Worm (Caenorhabditis elegans) whole organism, young adult: ENCODE data around the gene F01D5.10.

Experiments
- B0035.1 ChIP-seq: sonication (generic microtip); optimal IDR thresholded peaks from 2 replicates; lab custom pipeline; 2016; ENCODE audit warnings: missing genetic modification characterization, mild to moderate bottlenecking, missing compliant biosample characterization, missing genotype, missing genetic modification reagents
- B0261.1 ChIP-seq: sonication (generic microtip); optimal IDR thresholded peaks from 2 replicates; lab custom pipeline; 2016; ENCODE audit warnings: mild to moderate bottlenecking, missing genetic modification characterization, moderate library complexity, missing compliant biosample characterization
- B0336.3 ChIP-seq: fragments of 200-800 bp; sonication (Bioruptor generic); IDR thresholded peaks from 2 replicates; pipeline ENCODE4 v1.3.6; 2022; ENCODE audit warnings: missing genetic modification characterization, missing compliant biosample characterization
- C17E4.6 ChIP-seq: fragments of 200-800 bp; sonication (Bioruptor generic); IDR thresholded peaks from 2 replicates; pipeline ENCODE4 v1.3.6; 2022; ENCODE audit warnings: missing genetic modification reagents, missing genetic modification characterization, missing compliant biosample characterization
- D2030.7 ChIP-seq: fragments of 200-800 bp; sonication (Bioruptor generic); IDR thresholded peaks from 2 replicates; pipeline ENCODE4 v1.3.6; 2022; ENCODE audit warnings: missing genetic modification reagents, missing genetic modification characterization, missing compliant biosample characterization
- F23B12.7 ChIP-seq: sonication (generic microtip); optimal IDR thresholded peaks from 2 replicates; lab custom pipeline; 2017; ENCODE audit warnings: missing genetic modification characterization, mild to moderate bottlenecking, missing compliant biosample characterization, antibody characterized with exemption, moderate library complexity; ENCODE audit not compliant: insufficient read depth
- F49E8.2 ChIP-seq: sonication (generic microtip); optimal IDR thresholded peaks from 3 replicates; lab custom pipeline; 2017; ENCODE audit warnings: missing genetic modification characterization, mild to moderate bottlenecking, missing compliant biosample characterization, antibody characterized with exemption, moderate library complexity; ENCODE audit not compliant: insufficient read depth
- T26A5.8 ChIP-seq: sonication (generic microtip); optimal IDR thresholded peaks from 2 replicates; lab custom pipeline; 2016; ENCODE audit warnings: missing genetic modification characterization, missing compliant biosample characterization
- Y53F4B.3 ChIP-seq: fragments of 200-800 bp; sonication (Bioruptor generic); IDR thresholded peaks from 2 replicates; pipeline ENCODE4 v1.3.6; 2022; ENCODE audit warnings: missing genetic modification reagents, missing genetic modification characterization, missing compliant biosample characterization
- Y53G8AR.9 ChIP-seq: fragments of 200-800 bp; sonication (Bioruptor generic); conservative IDR thresholded peaks from 2 replicates; pipeline ENCODE4 v1.3.6; 2022; ENCODE audit warnings: missing genetic modification reagents, missing genetic modification characterization, missing compliant biosample characterization
- Y79H2A.3 ChIP-seq: fragments of 200-800 bp; sonication (Bioruptor generic); conservative IDR thresholded peaks from 2 replicates; pipeline ENCODE4 v1.3.6; 2022; ENCODE audit warnings: missing genetic modification reagents, missing genetic modification characterization, missing compliant biosample characterization
- ZK185.1 ChIP-seq: sonication (generic microtip); optimal IDR thresholded peaks from 2 replicates; lab custom pipeline; 2016; ENCODE audit warnings: mild to moderate bottlenecking, missing genetic modification characterization, missing compliant biosample characterization; ENCODE audit not compliant: poor library complexity, severe bottlenecking
- akir-1 ChIP-seq: fragments of 200-800 bp; sonication (Bioruptor generic); optimal IDR thresholded peaks from 2 replicates; lab custom pipeline; 2018; ENCODE audit warnings: mild to moderate bottlenecking, missing genetic modification characterization, moderate library complexity, missing compliant biosample characterization
- athp-1 ChIP-seq: sonication (generic microtip); optimal IDR thresholded peaks from 2 replicates; lab custom pipeline; 2017; ENCODE audit warnings: mild to moderate bottlenecking, missing genetic modification characterization, missing compliant biosample characterization
- bed-1 ChIP-seq: fragments of 200-800 bp; sonication (Bioruptor generic); IDR thresholded peaks from 2 replicates; pipeline ENCODE4 v1.3.6; 2022; ENCODE audit warnings: missing genetic modification reagents, missing genetic modification characterization, missing compliant biosample characterization
- ceh-100 ChIP-seq: fragments of 200-800 bp; sonication (Bioruptor generic); IDR thresholded peaks from 2 replicates; pipeline ENCODE4 v1.3.6; 2022; ENCODE audit warnings: missing genetic modification reagents, missing genetic modification characterization, missing compliant biosample characterization
- ceh-58 ChIP-seq: fragments of 200-800 bp; sonication (Bioruptor generic); IDR thresholded peaks from 2 replicates; pipeline ENCODE4 v1.3.6; 2022; ENCODE audit warnings: missing genetic modification characterization, missing compliant biosample characterization
- chd-7 ChIP-seq: sonication (generic microtip); optimal IDR thresholded peaks from 2 replicates; lab custom pipeline; 2016; ENCODE audit warnings: mild to moderate bottlenecking, missing genetic modification characterization, moderate library complexity, missing compliant biosample characterization
- die-1 ChIP-seq: sonication (generic microtip); optimal IDR thresholded peaks from 2 replicates; lab custom pipeline; 2016; ENCODE audit warnings: missing genotype, mild to moderate bottlenecking, missing genetic modification characterization, missing compliant biosample characterization
- dpl-1 ChIP-seq: fragments of 150-350 bp; optimal IDR thresholded peaks from 2 replicates; lab custom pipeline; 2014; ENCODE audit warnings: missing biosample characterization, missing genetic modification reagents, missing genetic modification characterization
- egl-18 ChIP-seq: fragments of 200-800 bp; sonication (Bioruptor generic); IDR thresholded peaks from 2 replicates; pipeline ENCODE4 v1.3.6; 2022; ENCODE audit warnings: missing genetic modification reagents, missing genetic modification characterization, missing compliant biosample characterization
- ekl-4 ChIP-seq: fragments of 200-800 bp; sonication (Bioruptor generic); IDR thresholded peaks from 2 replicates; pipeline ENCODE4 v1.3.6; 2022; ENCODE audit warnings: missing genetic modification reagents, missing genetic modification characterization, missing compliant biosample characterization
- gei-17 ChIP-seq: fragments of 200-800 bp; sonication (Bioruptor generic); optimal IDR thresholded peaks from 2 replicates; lab custom pipeline; 2018; ENCODE audit warnings: mild to moderate bottlenecking, missing genetic modification characterization, missing compliant biosample characterization
- hlh-12 ChIP-seq: sonication (generic microtip); optimal IDR thresholded peaks from 2 replicates; lab custom pipeline; 2016; ENCODE audit warnings: missing genetic modification characterization, missing compliant biosample characterization
- lag-1 ChIP-seq: fragments of 200-800 bp; sonication (Bioruptor generic); IDR thresholded peaks from 2 replicates; pipeline ENCODE4 v1.3.6; 2022; ENCODE audit warnings: missing genetic modification reagents, missing genetic modification characterization, missing compliant biosample characterization
- let-607 ChIP-seq, 2 experiments: fragments of 200-800 bp in 1 of 2; sonication (Bioruptor generic) in 1 of 2; sonication (generic microtip) in 1 of 2; optimal IDR thresholded peaks; 2 replicates each; lab custom pipeline; 2016 to 2018; ENCODE audit warnings: mild to moderate bottlenecking in 2 of 2, missing compliant biosample characterization in 2 of 2, missing genetic modification characterization in 2 of 2, moderate library complexity in 2 of 2, missing genotype in 1 of 2
- lin-40 ChIP-seq: sonication (generic microtip); optimal IDR thresholded peaks from 2 replicates; lab custom pipeline; 2016; ENCODE audit warnings: missing genetic modification characterization, mild to moderate bottlenecking, missing compliant biosample characterization, missing genotype, missing genetic modification reagents
- lin-54 ChIP-seq: fragments of 200-800 bp; sonication (Bioruptor generic); optimal IDR thresholded peaks from 2 replicates; lab custom pipeline; 2018; ENCODE audit warnings: mild to moderate bottlenecking, missing genetic modification characterization, missing compliant biosample characterization
- madf-10 ChIP-seq: sonication (generic microtip); optimal IDR thresholded peaks from 2 replicates; lab custom pipeline; 2016; ENCODE audit warnings: mild to moderate bottlenecking, missing genetic modification characterization, missing compliant biosample characterization
- madf-3 ChIP-seq: fragments of 200-800 bp; sonication (Bioruptor generic); IDR thresholded peaks from 2 replicates; pipeline ENCODE4 v1.3.6; 2022; ENCODE audit warnings: missing genetic modification reagents, missing genetic modification characterization, missing compliant biosample characterization
- mcd-1 ChIP-seq: fragments of 200-800 bp; sonication (Bioruptor generic); IDR thresholded peaks from 2 replicates; pipeline ENCODE4 v1.3.6; 2022; ENCODE audit warnings: missing genetic modification reagents, missing genetic modification characterization, missing compliant biosample characterization
- nfya-1 ChIP-seq: sonication (generic microtip); optimal IDR thresholded peaks from 2 replicates; lab custom pipeline; 2017; ENCODE audit warnings: antibody characterized with exemption, missing compliant biosample characterization, missing genetic modification characterization, borderline replicate concordance; ENCODE audit not compliant: insufficient read depth
- nfyb-1 ChIP-seq: fragments of 200-800 bp; sonication (Bioruptor generic); IDR thresholded peaks from 2 replicates; pipeline ENCODE4 v1.3.6; 2022; ENCODE audit warnings: missing genetic modification reagents, missing genetic modification characterization, missing compliant biosample characterization
- nhr-120 ChIP-seq: fragments of 200-800 bp; sonication (Bioruptor generic); IDR thresholded peaks from 2 replicates; pipeline ENCODE4 v1.3.6; 2022; ENCODE audit warnings: missing genetic modification characterization, missing compliant biosample characterization
- nhr-27 ChIP-seq: fragments of 200-800 bp; sonication (Bioruptor generic); optimal IDR thresholded peaks from 2 replicates; lab custom pipeline; 2018; ENCODE audit warnings: mild to moderate bottlenecking, missing genetic modification characterization, moderate library complexity, missing compliant biosample characterization
- nhr-80 ChIP-seq: sonication (generic microtip); optimal IDR thresholded peaks from 2 replicates; lab custom pipeline; 2016; ENCODE audit warnings: missing genetic modification characterization, missing compliant biosample characterization
- pbrm-1 ChIP-seq: fragments of 200-800 bp; sonication (Bioruptor generic); IDR thresholded peaks from 2 replicates; pipeline ENCODE4 v1.3.6; 2022; ENCODE audit warnings: missing genetic modification reagents, missing genetic modification characterization, missing compliant biosample characterization
- rcor-1 ChIP-seq: fragments of 200-800 bp; sonication (Bioruptor generic); IDR thresholded peaks from 2 replicates; pipeline ENCODE4 v1.3.6; 2022; ENCODE audit warnings: missing genetic modification reagents, missing genetic modification characterization, missing compliant biosample characterization
- rec-8 ChIP-seq, 2 experiments: sonication (generic microtip); optimal IDR thresholded peaks; 2 replicates each; lab custom pipeline; 2016; ENCODE audit warnings: mild to moderate bottlenecking in 2 of 2, missing genetic modification characterization in 2 of 2, missing genetic modification reagents in 2 of 2, missing genotype in 2 of 2, missing biosample characterization in 1 of 2, missing compliant biosample characterization in 1 of 2, moderate library complexity in 1 of 2
- repo-1 ChIP-seq: sonication (generic microtip); optimal IDR thresholded peaks from 2 replicates; lab custom pipeline; 2017; ENCODE audit warnings: mild to moderate bottlenecking, missing genetic modification characterization, missing compliant biosample characterization
- sea-2 ChIP-seq: fragments of 200-800 bp; sonication (Bioruptor generic); IDR thresholded peaks from 2 replicates; pipeline ENCODE4 v1.3.6; 2022; ENCODE audit warnings: missing genetic modification characterization, missing compliant biosample characterization
- snpc-1.3 ChIP-seq: sonication (generic microtip); optimal IDR thresholded peaks from 2 replicates; lab custom pipeline; 2017; ENCODE audit warnings: missing genetic modification characterization, mild to moderate bottlenecking, missing compliant biosample characterization, antibody characterized with exemption, moderate library complexity, missing genotype, missing genetic modification reagents; ENCODE audit not compliant: insufficient read depth
- sptf-2 ChIP-seq: fragments of 200-800 bp; sonication (Bioruptor generic); optimal IDR thresholded peaks from 2 replicates; lab custom pipeline; 2018; ENCODE audit warnings: mild to moderate bottlenecking, missing genetic modification characterization, missing compliant biosample characterization
- unc-130 ChIP-seq: sonication (generic microtip); optimal IDR thresholded peaks from 2 replicates; lab custom pipeline; 2016; ENCODE audit warnings: missing genetic modification reagents, missing genetic modification characterization, missing compliant biosample characterization
- zim-3 ChIP-seq: sonication (generic microtip); optimal IDR thresholded peaks from 2 replicates; lab custom pipeline; 2017; ENCODE audit warnings: mild to moderate bottlenecking, missing genetic modification characterization, moderate library complexity, missing compliant biosample characterization
- ztf-18 ChIP-seq: sonication (generic microtip); optimal IDR thresholded peaks from 2 replicates; lab custom pipeline; 2016; ENCODE audit warnings: missing genotype, mild to moderate bottlenecking, missing genetic modification characterization, missing compliant biosample characterization
- ztf-22 ChIP-seq: fragments of 200-800 bp; sonication (Bioruptor generic); optimal IDR thresholded peaks from 2 replicates; lab custom pipeline; 2018; ENCODE audit warnings: mild to moderate bottlenecking, missing genetic modification characterization, moderate library complexity, missing compliant biosample characterization
- ztf-6 ChIP-seq: fragments of 200-800 bp; sonication (Bioruptor generic); IDR thresholded peaks from 2 replicates; pipeline ENCODE4 v1.3.6; 2022; ENCODE audit warnings: missing genetic modification reagents, missing genetic modification characterization, missing compliant biosample characterization

Gene F01D5.10

ce11 chrII:13976161-13976560 is 45.0 kb downstream of the F01D5.10 start, which contains the start of gene Y39G8B.2 (continued):
- no peak for TF ChIP-seq lin-40 (tag; lab: Kevin White, UChicago)
- TF ChIP-seq sea-2: no peak
- TF ChIP-seq dpl-1: peak; percentile 41
- no peak for TF ChIP-seq D2030.7 (GFP tag; lab: Robert Waterston, UW)
- TF ChIP-seq lin-54 (GFP tag; lab: Kevin White, UChicago): no peak
- peak; percentile 44; the same call in 1 of the 2 replicates for TF ChIP-seq ekl-4 (GFP tag; lab: Robert Waterston, UW)
- TF ChIP-seq B0035.1 (tag; lab: Kevin White, UChicago): no peak
- no peak for TF ChIP-seq egl-18 (GFP tag; lab: Robert Waterston, UW)
- peak; percentile 30 for TF ChIP-seq F23B12.7 (tag; lab: Kevin White, UChicago)
- TF ChIP-seq repo-1 (tag; lab: Kevin White, UChicago): no peak
- TF ChIP-seq rec-8 (tag; optimal IDR thresholded peaks at IDR 0.05; lab: Kevin White, UChicago): no peak
- no peak for TF ChIP-seq ZK185.1 (tag; lab: Kevin White, UChicago)
- TF ChIP-seq B0336.3 (GFP tag; lab: Robert Waterston, UW): peak; percentile 50; the same call in 1 of the 2 replicates
- no peak for TF ChIP-seq T26A5.8 (tag; lab: Kevin White, UChicago)
- no peak for TF ChIP-seq ztf-18 (tag; lab: Kevin White, UChicago)
- TF ChIP-seq gei-17 (GFP tag; lab: Kevin White, UChicago): no peak
- TF ChIP-seq ztf-6 (GFP tag; lab: Robert Waterston, UW): no peak
- no peak for TF ChIP-seq B0261.1 (tag; lab: Kevin White, UChicago)
- TF ChIP-seq ceh-58 (GFP tag; lab: Robert Waterston, UW): no peak
- peak; percentile 74 for TF ChIP-seq nhr-80 (tag; lab: Kevin White, UChicago)
- TF ChIP-seq madf-3: no peak
- TF ChIP-seq Y53G8AR.9: no peak
- TF ChIP-seq unc-130 (GFP tag; lab: Kevin White, UChicago): no peak
- no peak for TF ChIP-seq nhr-120 (GFP tag; lab: Robert Waterston, UW)
- TF ChIP-seq F49E8.2 (tag; lab: Kevin White, UChicago): no peak
- peak; percentile 1 for TF ChIP-seq chd-7 (tag; lab: Kevin White, UChicago)
- no peak for TF ChIP-seq akir-1 (GFP tag; lab: Kevin White, UChicago)
- no peak for TF ChIP-seq snpc-1.3
- TF ChIP-seq die-1 (tag; lab: Kevin White, UChicago): no peak
- peak; percentile 76; the same call in 1 of the 2 replicates for TF ChIP-seq pbrm-1 (GFP tag; lab: Robert Waterston, UW)
- no peak for TF ChIP-seq Y53F4B.3 (GFP tag; lab: Robert Waterston, UW)
- peak; percentile 63 for TF ChIP-seq ceh-100 (GFP tag; lab: Robert Waterston, UW)
- no peak for TF ChIP-seq nhr-27
- TF ChIP-seq ztf-22 (GFP tag; lab: Kevin White, UChicago): no peak
- TF ChIP-seq nfyb-1 (GFP tag; lab: Robert Waterston, UW): peak; percentile 69
- peak in 1 of 2 experiments; percentile 1 for TF ChIP-seq let-607 (tag; optimal IDR thresholded peaks at IDR 0.05; lab: Kevin White, UChicago)
- TF ChIP-seq nfya-1: no peak
- peak; percentile 47; the same call in 1 of the 2 replicates for TF ChIP-seq rcor-1 (GFP tag; lab: Robert Waterston, UW)
- TF ChIP-seq madf-10 (tag; lab: Kevin White, UChicago): no peak
- no peak for TF ChIP-seq C17E4.6 (GFP tag; lab: Robert Waterston, UW)
- TF ChIP-seq sptf-2 (GFP tag; lab: Kevin White, UChicago): no peak
- TF ChIP-seq zim-3 (tag; lab: Kevin White, UChicago): no peak
- TF ChIP-seq athp-1: peak; percentile 22
- no peak for TF ChIP-seq bed-1 (GFP tag; lab: Robert Waterston, UW)
- TF ChIP-seq mcd-1 (GFP tag; lab: Robert Waterston, UW): peak; percentile 96
- TF ChIP-seq Y79H2A.3 (GFP tag; lab: Robert Waterston, UW): no peak
- no peak for TF ChIP-seq hlh-12 (tag; lab: Kevin White, UChicago)
- TF ChIP-seq lag-1 (GFP tag; lab: Robert Waterston, UW): no peak
